Fruit fly (Drosophila melanogaster) whole organism, wandering third instar larva: ENCODE results near the gene Sec16.

Experiments
- Abd-B ChIP-seq: fragments of >200 bp; optimal IDR thresholded peaks from 2 replicates; lab custom pipeline; 2017; ENCODE audit warnings: missing biosample characterization, missing genetic modification characterization
- CG32264 ChIP-seq: fragments of 200-800 bp; sonication (Bioruptor generic); optimal IDR thresholded peaks from 2 replicates; lab custom pipeline; 2016; ENCODE audit warnings: missing biosample characterization, missing genetic modification characterization
- CG9705 ChIP-seq: fragments of 200-800 bp; sonication (Bioruptor generic); optimal IDR thresholded peaks from 2 replicates; lab custom pipeline; 2018; ENCODE audit warnings: missing biosample characterization, mild to moderate bottlenecking, missing genetic modification characterization
- CrebA ChIP-seq: fragments of 200-800 bp; sonication (Bioruptor generic); optimal IDR thresholded peaks from 2 replicates; lab custom pipeline; 2016; ENCODE audit warnings: missing biosample characterization, mild to moderate bottlenecking, missing genetic modification characterization, borderline replicate concordance
- Dif ChIP-seq: fragments of 200-275, 200-300 bp; sonication (Bioruptor generic); optimal IDR thresholded peaks from 2 replicates; lab custom pipeline; 2018; ENCODE audit warnings: missing biosample characterization, missing genetic modification characterization; ENCODE audit not compliant: partially characterized antibody
- GATAd ChIP-seq: sonication (Bioruptor generic); optimal IDR thresholded peaks from 2 replicates; lab custom pipeline; 2016; ENCODE audit warnings: missing biosample characterization, missing genetic modification characterization
- HLH106 ChIP-seq: fragments of 200-800 bp; optimal IDR thresholded peaks from 3 replicates; lab custom pipeline; 2019; ENCODE audit warnings: missing biosample characterization, mild to moderate bottlenecking, missing genetic modification characterization, moderate library complexity
- Hnf4 ChIP-seq: fragments of 200-800 bp; sonication (Bioruptor generic); optimal IDR thresholded peaks from 2 replicates; lab custom pipeline; 2016; ENCODE audit warnings: missing biosample characterization, mild to moderate bottlenecking, missing genetic modification characterization
- Hr78 ChIP-seq: fragments of >200 bp; optimal IDR thresholded peaks from 2 replicates; lab custom pipeline; 2017; ENCODE audit warnings: missing biosample characterization, missing genetic modification characterization
- Hr83 ChIP-seq: fragments of 200-300 bp; sonication (Bioruptor generic); optimal IDR thresholded peaks from 2 replicates; lab custom pipeline; 2016; ENCODE audit warnings: missing biosample characterization, mild to moderate bottlenecking, missing genetic modification characterization, moderate library complexity; ENCODE audit not compliant: poor library complexity, severe bottlenecking
- Jra ChIP-seq: sonication (Bioruptor generic); optimal IDR thresholded peaks from 2 replicates; lab custom pipeline; 2016; ENCODE audit warnings: missing biosample characterization, missing genetic modification characterization
- Mio ChIP-seq: sonication (Bioruptor generic); optimal IDR thresholded peaks from 2 replicates; lab custom pipeline; 2016; ENCODE audit warnings: missing biosample characterization, missing genetic modification characterization
- Myc ChIP-seq: fragments of >200 bp; optimal IDR thresholded peaks from 2 replicates; lab custom pipeline; 2017
- OdsH ChIP-seq: fragments of 200-800 bp; sonication (Bioruptor generic); optimal IDR thresholded peaks from 2 replicates; lab custom pipeline; 2016; ENCODE audit warnings: missing biosample characterization, mild to moderate bottlenecking, missing genetic modification characterization
- Rel ChIP-seq, 2 experiments: fragments of 200-800 bp; sonication (Bioruptor generic) in 1 of 2; optimal IDR thresholded peaks; 2 replicates in 1 of 2; 3 replicates in 1 of 2; lab custom pipeline; 2016 to 2019; ENCODE audit warnings: mild to moderate bottlenecking in 2 of 2, missing biosample characterization in 2 of 2, missing genetic modification characterization in 2 of 2, moderate library complexity in 1 of 2
- Sp1 ChIP-seq: fragments of 200-800 bp; sonication (Bioruptor generic); optimal IDR thresholded peaks from 3 replicates; lab custom pipeline; 2019; ENCODE audit warnings: missing biosample characterization, mild to moderate bottlenecking, missing genetic modification characterization, moderate library complexity
- br ChIP-seq: fragments of 200-800 bp; sonication (Bioruptor generic); optimal IDR thresholded peaks from 2 replicates; lab custom pipeline; 2016; ENCODE audit warnings: missing biosample characterization, missing genetic modification characterization
- brk ChIP-seq: fragments of 200-800 bp; sonication (Bioruptor generic); optimal IDR thresholded peaks from 2 replicates; lab custom pipeline; 2016; ENCODE audit warnings: missing biosample characterization, mild to moderate bottlenecking, missing genetic modification characterization
- dl ChIP-seq, 2 experiments: fragments of 175-275, 200-275 bp in 1 of 2; fragments of 200-275 bp in 1 of 2; sonication (Bioruptor generic); optimal IDR thresholded peaks; lab custom pipeline; 2018; ENCODE audit warnings: mild to moderate bottlenecking in 2 of 2, missing biosample characterization in 2 of 2, missing genetic modification characterization in 2 of 2, moderate library complexity in 2 of 2; ENCODE audit not compliant: partially characterized antibody in 2 of 2, insufficient read depth in 1 of 2
- dmrt93B ChIP-seq: fragments of 200-800 bp; sonication (Bioruptor generic); optimal IDR thresholded peaks from 2 replicates; lab custom pipeline; 2018; ENCODE audit warnings: missing biosample characterization, mild to moderate bottlenecking, missing genetic modification characterization
- dsf ChIP-seq: sonication (Bioruptor generic); optimal IDR thresholded peaks from 2 replicates; lab custom pipeline; 2016; ENCODE audit warnings: missing biosample characterization, missing genetic modification characterization, borderline replicate concordance
- ey ChIP-seq: fragments of 200-800 bp; sonication (Bioruptor generic); optimal IDR thresholded peaks from 2 replicates; lab custom pipeline; 2016; ENCODE audit warnings: missing biosample characterization, missing genetic modification characterization
- foxo ChIP-seq, 2 experiments: fragments of 200-800 bp; sonication (Bioruptor generic); optimal IDR thresholded peaks; 2 replicates in 1 of 2; 3 replicates in 1 of 2; lab custom pipeline; 2016 to 2017; ENCODE audit warnings: missing biosample characterization in 2 of 2, missing genetic modification characterization in 2 of 2
- fru ChIP-seq: fragments of 200-800 bp; sonication (Bioruptor generic); optimal IDR thresholded peaks from 3 replicates; lab custom pipeline; 2016; ENCODE audit warnings: missing biosample characterization, mild to moderate bottlenecking, missing genetic modification characterization
- h ChIP-seq: fragments of 200-800 bp; sonication (Bioruptor generic); optimal IDR thresholded peaks from 3 replicates; lab custom pipeline; 2016; ENCODE audit warnings: missing biosample characterization, mild to moderate bottlenecking, missing genetic modification characterization
- jim ChIP-seq: fragments of 175-275, 200-325 bp; sonication (Bioruptor generic); optimal IDR thresholded peaks from 2 replicates; lab custom pipeline; 2016; ENCODE audit warnings: missing biosample characterization, mild to moderate bottlenecking, missing genetic modification characterization
- lola ChIP-seq: fragments of >200 bp; optimal IDR thresholded peaks from 2 replicates; lab custom pipeline; 2017; ENCODE audit warnings: missing biosample characterization, missing genetic modification characterization
- pan ChIP-seq: fragments of >200 bp; optimal IDR thresholded peaks from 2 replicates; lab custom pipeline; 2017
- psq ChIP-seq: fragments of 200-800 bp; sonication (Bioruptor generic); optimal IDR thresholded peaks from 3 replicates; lab custom pipeline; 2017; ENCODE audit warnings: missing biosample characterization, mild to moderate bottlenecking, missing genetic modification characterization, moderate library complexity
- rgr ChIP-seq: fragments of 200-800 bp; sonication (Bioruptor generic); optimal IDR thresholded peaks from 3 replicates; lab custom pipeline; 2016; ENCODE audit warnings: missing biosample characterization, mild to moderate bottlenecking, missing genetic modification characterization
- sage ChIP-seq: fragments of 200-800 bp; sonication (Bioruptor generic); optimal IDR thresholded peaks from 2 replicates; lab custom pipeline; 2016; ENCODE audit warnings: missing biosample characterization, mild to moderate bottlenecking, missing genetic modification characterization
- sv ChIP-seq: fragments of 200-800 bp; sonication (Bioruptor generic); optimal IDR thresholded peaks from 3 replicates; lab custom pipeline; 2016; ENCODE audit warnings: missing biosample characterization, missing genetic modification characterization
- usp ChIP-seq: fragments of >200 bp; optimal IDR thresholded peaks from 2 replicates; lab custom pipeline; 2017; ENCODE audit warnings: missing biosample characterization, missing genetic modification characterization
- woc ChIP-seq: sonication (Bioruptor generic); optimal IDR thresholded peaks from 2 replicates; lab custom pipeline; 2016; ENCODE audit warnings: missing biosample characterization, mild to moderate bottlenecking, missing genetic modification characterization

Sec16 gene

DNA sequence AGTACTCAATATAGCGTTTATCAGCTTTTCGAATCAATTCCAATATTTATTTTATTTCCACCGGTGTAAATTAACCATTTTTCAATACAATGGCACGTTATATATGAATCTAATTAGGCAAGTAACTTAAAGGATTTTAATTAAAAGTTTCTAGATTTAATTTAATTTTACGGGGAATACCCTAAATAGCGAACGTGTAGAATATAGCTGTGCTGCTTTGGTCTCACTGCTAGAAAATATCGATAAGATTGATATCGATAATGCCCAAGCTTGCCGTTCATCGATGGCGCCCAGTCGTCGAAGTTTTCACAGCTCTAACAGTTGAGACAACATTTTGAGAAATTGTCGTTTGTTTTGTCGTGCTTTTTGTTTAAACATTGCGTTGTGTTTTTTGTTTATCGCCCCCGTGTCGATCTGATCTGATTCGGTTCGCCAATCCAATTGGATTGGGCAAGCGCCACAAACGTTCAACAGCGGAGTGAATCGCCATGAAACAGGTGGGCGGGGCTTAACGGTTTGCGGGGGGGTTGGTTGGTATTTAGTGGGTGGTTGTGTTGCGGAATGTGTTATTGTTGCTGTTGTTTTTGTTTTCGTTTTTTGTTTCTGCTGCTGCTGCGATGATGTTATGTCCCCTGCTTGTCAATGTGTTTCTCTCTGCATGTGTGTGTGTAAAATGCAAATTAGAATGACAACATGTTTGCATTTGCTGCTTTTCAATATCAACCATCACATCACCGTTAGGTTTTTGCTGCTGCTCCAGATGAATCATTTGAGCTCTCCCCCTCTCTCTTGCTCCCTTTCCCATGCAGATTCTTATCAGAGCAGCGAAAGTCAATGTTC lies 35.7 kb downstream of the Sec16 start, which contains the start of gene Tomosyn:
TSS of gene Tomosyn (plus strand) at position 289 of the 840 bp plus-strand sequence.
- TF ChIP-seq brk (GFP tag; lab: Kevin White, UChicago) (no peak), dsf (GFP tag; lab: Kevin White, UChicago) (no peak), br (GFP tag; lab: Kevin White, UChicago) (peak; percentile 32), Mio (GFP tag; lab: Kevin White, UChicago) (no peak), Jra (no peak), Rel (GFP tag; optimal IDR thresholded peaks at IDR 0.05; lab: Kevin White, UChicago) (no peak), Rel (tag; optimal IDR thresholded peaks at IDR 0.05; lab: Kevin White, UChicago) (peak; percentile 98), jim (GFP tag; lab: Kevin White, UChicago) (no peak), foxo (GFP tag; optimal IDR thresholded peaks at IDR 0.05; lab: Kevin White, UChicago) (peak in 1 of 2 experiments; percentile 42), Hnf4 (peak; percentile 35), woc (GFP tag; lab: Kevin White, UChicago) (peak; percentile 24), Hr78 (GFP tag; lab: Kevin White, UChicago) (no peak), Sp1 (peak; percentile 42), psq (GFP tag; lab: Kevin White, UChicago) (no peak), ey (GFP tag; lab: Kevin White, UChicago) (peak; percentile 21), h (GFP tag; lab: Kevin White, UChicago) (peak; percentile 55), Myc (lab: Kevin White, UChicago) (no peak), Hr83 (GFP tag; lab: Kevin White, UChicago) (no peak), sv (GFP tag; lab: Kevin White, UChicago) (peak; percentile 1), Dif (GFP tag; lab: Kevin White, UChicago) (no peak), Abd-B (no peak), sage (GFP tag; lab: Kevin White, UChicago) (no peak), CrebA (GFP tag; lab: Kevin White, UChicago) (no peak), CG9705 (GFP tag; lab: Kevin White, UChicago) (no peak), pan (lab: Kevin White, UChicago) (no peak), CG32264 (GFP tag; lab: Kevin White, UChicago) (no peak), fru (GFP tag; lab: Kevin White, UChicago) (peak; percentile 54), dl (GFP tag; optimal IDR thresholded peaks at IDR 0.05; lab: Kevin White, UChicago; ENCODE audit: insufficient read depth in 1 of 2, partially characterized antibody in 2 of 2) (no peak), usp (GFP tag; lab: Kevin White, UChicago) (no peak), lola (GFP tag; lab: Kevin White, UChicago) (no peak), GATAd (GFP tag; lab: Kevin White, UChicago) (no peak), dmrt93B (GFP tag; lab: Kevin White, UChicago) (no peak), rgr (GFP tag; lab: Kevin White, UChicago) (no peak), HLH106 (peak; percentile 32)

DNA sequence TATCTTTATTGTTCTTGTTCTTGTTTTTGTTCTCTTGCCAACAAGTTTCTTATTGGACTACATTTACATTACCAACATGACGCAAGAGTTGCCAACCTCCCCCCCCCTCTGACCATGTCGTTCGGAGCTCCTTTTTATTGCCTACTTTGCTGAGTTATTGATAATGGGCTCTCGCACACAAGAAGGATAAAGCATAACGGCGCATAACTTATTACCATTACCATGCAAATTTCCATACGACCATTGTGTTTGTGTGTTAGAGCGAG lies 36.2 kb downstream of the Sec16 start:
- TF ChIP-seq CrebA (GFP tag; lab: Kevin White, UChicago), result no peak
- no peak for TF ChIP-seq Hr78 (GFP tag; lab: Kevin White, UChicago)
- no peak for TF ChIP-seq pan (lab: Kevin White, UChicago)
- TF ChIP-seq Sp1, result no peak
- TF ChIP-seq dl (GFP tag; optimal IDR thresholded peaks at IDR 0.05; lab: Kevin White, UChicago; ENCODE audit: insufficient read depth in 1 of 2, partially characterized antibody in 2 of 2), result no peak
- no peak for TF ChIP-seq lola (GFP tag; lab: Kevin White, UChicago)
- no peak for TF ChIP-seq OdsH (GFP tag; lab: Kevin White, UChicago)
- TF ChIP-seq dmrt93B (GFP tag; lab: Kevin White, UChicago), result no peak
- TF ChIP-seq foxo (GFP tag; optimal IDR thresholded peaks at IDR 0.05; lab: Kevin White, UChicago), result no peak
- no peak for TF ChIP-seq Myc (lab: Kevin White, UChicago)

DNA sequence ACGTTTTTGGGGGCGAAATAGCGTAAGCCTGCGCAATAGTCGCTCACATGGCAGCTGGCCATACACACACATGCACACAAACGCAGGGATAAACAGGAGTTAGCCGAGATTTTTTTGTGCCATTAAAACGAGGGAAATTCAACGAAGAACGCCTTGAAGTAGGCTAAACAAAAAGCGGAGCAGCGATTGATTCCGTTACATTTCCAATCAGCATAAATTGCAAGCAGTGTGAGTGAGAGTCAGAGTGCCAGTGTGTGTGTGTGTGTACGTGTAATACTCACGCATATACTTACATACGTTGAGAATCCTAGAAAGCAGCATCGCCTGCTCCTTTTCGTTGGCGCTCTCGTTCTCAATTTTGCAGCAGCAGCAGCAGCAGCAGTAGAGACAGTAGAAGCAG lies 37.4 kb downstream of the Sec16 start:
- TF ChIP-seq CG9705 (GFP tag; lab: Kevin White, UChicago), result no peak
- no peak for TF ChIP-seq GATAd (GFP tag; lab: Kevin White, UChicago)
- TF ChIP-seq Hr83 (GFP tag; lab: Kevin White, UChicago), result no peak
- no peak for TF ChIP-seq fru (GFP tag; lab: Kevin White, UChicago)
- TF ChIP-seq h (GFP tag; lab: Kevin White, UChicago), result no peak
- TF ChIP-seq jim (GFP tag; lab: Kevin White, UChicago), result no peak
- TF ChIP-seq Hr78 (GFP tag; lab: Kevin White, UChicago), result no peak
